Fruit fly (Drosophila melanogaster) whole organism, prepupa: Measurements from ENCODE around the gene Tcs5.

Experiments
- CG6276 ChIP-seq: fragments of 200-800 bp; sonication (Bioruptor generic); optimal IDR thresholded peaks from 2 replicates; lab custom pipeline; 2017; ENCODE audit warnings: missing biosample characterization, mild to moderate bottlenecking, missing genetic modification characterization
- CG6854 ChIP-seq: fragments of 200-800 bp; sonication (Bioruptor generic); optimal IDR thresholded peaks from 2 replicates; lab custom pipeline; 2017; ENCODE audit warnings: missing biosample characterization, mild to moderate bottlenecking, missing genetic modification characterization
- CG8119 ChIP-seq: fragments of 200-800 bp; sonication (Bioruptor generic); IDR thresholded peaks from 3 replicates; pipeline ENCODE4 v1.3.6; 2022; ENCODE audit warnings: missing biosample characterization, missing genetic modification characterization
- CG9139 ChIP-seq: fragments of 200-800 bp; sonication (Bioruptor generic); optimal IDR thresholded peaks from 3 replicates; lab custom pipeline; 2017; ENCODE audit warnings: missing biosample characterization, mild to moderate bottlenecking, missing genetic modification characterization
- Hr38 ChIP-seq: sonication (Bioruptor generic); optimal IDR thresholded peaks from 2 replicates; lab custom pipeline; 2016; ENCODE audit warnings: missing biosample characterization, missing genetic modification characterization
- Met ChIP-seq: fragments of 200-800 bp; sonication (Bioruptor generic); optimal IDR thresholded peaks from 3 replicates; lab custom pipeline; 2016; ENCODE audit warnings: missing biosample characterization, missing genetic modification characterization
- Sox14 ChIP-seq: fragments of 200-800 bp; sonication (Bioruptor generic); optimal IDR thresholded peaks from 3 replicates; lab custom pipeline; 2016; ENCODE audit warnings: missing biosample characterization, missing genetic modification characterization
- acj6 ChIP-seq: fragments of 200-800 bp; sonication (Bioruptor generic); optimal IDR thresholded peaks from 3 replicates; lab custom pipeline; 2016; ENCODE audit warnings: missing biosample characterization, missing genetic modification characterization
- fd85E ChIP-seq: fragments of 200-800 bp; sonication (Bioruptor generic); optimal IDR thresholded peaks from 3 replicates; lab custom pipeline; 2016; ENCODE audit warnings: missing biosample characterization, missing genetic modification characterization
- salr ChIP-seq, 2 experiments: fragments of 200-800 bp; sonication (Bioruptor generic); optimal IDR thresholded peaks; 3 replicates each; lab custom pipeline; 2016 to 2018; ENCODE audit warnings: missing biosample characterization in 2 of 2, missing genetic modification characterization in 2 of 2, mild to moderate bottlenecking in 1 of 2

DNA sequence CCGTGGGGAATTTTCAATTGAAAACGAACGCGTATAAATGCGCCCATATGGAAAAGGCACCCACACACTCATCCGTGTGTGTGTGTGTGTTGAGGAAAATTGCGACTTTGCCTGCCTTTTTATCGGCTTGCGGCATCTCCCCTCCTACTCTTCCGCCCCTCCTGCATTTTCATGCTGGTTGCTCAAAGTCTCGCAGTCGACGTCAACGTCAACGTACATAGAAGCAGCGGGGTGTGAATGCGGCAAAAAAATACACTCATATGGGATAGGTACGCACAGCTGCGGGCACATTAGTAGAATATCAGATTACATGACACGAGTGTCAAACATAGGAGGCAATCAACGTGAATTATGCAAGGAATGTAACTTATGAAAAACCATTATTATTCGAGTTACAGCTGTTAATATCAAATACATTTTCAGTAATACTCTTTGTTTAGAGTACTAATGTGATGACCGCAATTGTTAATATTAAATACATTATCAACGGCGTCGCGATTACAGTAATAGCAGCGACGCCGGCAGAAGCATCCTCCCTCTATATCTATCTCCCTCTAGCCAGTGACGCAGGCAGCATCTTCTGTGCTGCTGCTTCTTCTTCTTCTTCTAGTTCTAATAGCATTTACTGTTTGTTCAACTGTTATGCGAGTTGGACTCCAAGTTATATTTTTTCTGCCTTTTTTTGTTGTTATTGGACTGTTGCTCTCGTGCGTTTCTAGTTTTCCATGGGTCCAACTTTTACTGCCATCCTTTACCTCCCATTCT, 47.8 kb upstream of the Tcs5 start:
- TF ChIP-seq CG8119 (GFP tag; lab: Robert Waterston, UW) (peak; percentile 95), CG9139 (peak; percentile 68), Met (peak; percentile 85), acj6 (peak; percentile 89), Hr38 (GFP tag; lab: Kevin White, UChicago) (no peak), salr (GFP tag; optimal IDR thresholded peaks at IDR 0.05; lab: Kevin White, UChicago) (peak; percentile 81 to 82), Sox14 (peak; percentile 95), CG6854 (GFP tag; lab: Kevin White, UChicago) (peak; percentile 62), CG6276 (GFP tag; lab: Kevin White, UChicago) (peak; percentile 92), fd85E (GFP tag; lab: Kevin White, UChicago) (peak; percentile 72)
